Fruit fly (Drosophila melanogaster) whole organism, adult: Measurements from ENCODE around the gene CG17834.

ENCODE experiments used
- CG7045 ChIP-seq: fragments of 200-800 bp; sonication (Bioruptor generic); optimal IDR thresholded peaks from 2 replicates; lab custom pipeline; 2017; ENCODE audit warnings: missing biosample characterization, mild to moderate bottlenecking, missing genetic modification characterization
- Mnt ChIP-seq: fragments of 200-800 bp; sonication (Bioruptor generic); optimal IDR thresholded peaks from 2 replicates; lab custom pipeline; 2016; ENCODE audit warnings: missing biosample characterization, mild to moderate bottlenecking, missing genetic modification characterization
- cic ChIP-seq: fragments of 200-800 bp; sonication (Bioruptor generic); optimal IDR thresholded peaks from 2 replicates; lab custom pipeline; 2017; ENCODE audit warnings: missing biosample characterization, mild to moderate bottlenecking, missing genetic modification characterization, moderate library complexity

- TF ChIP-seq cic (GFP tag; lab: Kevin White, UChicago) (no peak), Mnt (GFP tag; lab: Kevin White, UChicago) (no peak), CG7045 (GFP tag; lab: Kevin White, UChicago) (no peak)
Observed at dm6 chr2L:8587911-8588310, 59.0 kb downstream of the CG17834 start.
